Worm (Caenorhabditis elegans) whole organism, late embryonic: ENCODE results near the gene Y39G8C.2.

Experiments used
- C38D4.7 ChIP-seq: fragments of 200-800 bp; sonication (Bioruptor generic); optimal IDR thresholded peaks from 2 replicates; lab custom pipeline; 2018; ENCODE audit warnings: mild to moderate bottlenecking, missing genetic modification characterization, moderate library complexity, missing compliant biosample characterization
- F13H6.1 ChIP-seq: sonication (generic microtip); optimal IDR thresholded peaks from 2 replicates; lab custom pipeline; 2016; ENCODE audit warnings: missing genetic modification characterization, missing compliant biosample characterization
- K09A11.1 ChIP-seq: sonication (generic microtip); optimal IDR thresholded peaks from 2 replicates; lab custom pipeline; 2017; ENCODE audit warnings: antibody characterized with exemption, mild to moderate bottlenecking, missing genetic modification characterization, missing compliant biosample characterization; ENCODE audit not compliant: insufficient read depth
- T23F11.4 ChIP-seq: fragments of 200-800 bp; sonication (Bioruptor generic); optimal IDR thresholded peaks from 2 replicates; lab custom pipeline; 2018; ENCODE audit warnings: mild to moderate bottlenecking, missing genetic modification characterization, missing compliant biosample characterization
- ahr-1 ChIP-seq: sonication (generic microtip); optimal IDR thresholded peaks from 2 replicates; lab custom pipeline; 2016; ENCODE audit warnings: missing genetic modification characterization, missing compliant biosample characterization
- ceh-18 ChIP-seq: sonication (generic microtip); optimal IDR thresholded peaks from 2 replicates; lab custom pipeline; 2016; ENCODE audit warnings: missing genetic modification characterization, missing compliant biosample characterization
- ceh-24 ChIP-seq: sonication (generic microtip); optimal IDR thresholded peaks from 2 replicates; lab custom pipeline; 2016; ENCODE audit warnings: mild to moderate bottlenecking, missing genetic modification characterization, missing compliant biosample characterization
- ceh-31 ChIP-seq: sonication (generic microtip); optimal IDR thresholded peaks from 2 replicates; lab custom pipeline; 2016; ENCODE audit warnings: missing genetic modification characterization, missing compliant biosample characterization
- ceh-34 ChIP-seq: sonication (generic microtip); optimal IDR thresholded peaks from 2 replicates; lab custom pipeline; 2016; ENCODE audit warnings: mild to moderate bottlenecking, missing genetic modification characterization, missing compliant biosample characterization
- ceh-45 ChIP-seq: fragments of 200-800 bp; sonication (Bioruptor generic); IDR thresholded peaks from 2 replicates; pipeline ENCODE4 v1.3.6; 2022; ENCODE audit warnings: missing genetic modification reagents, missing genetic modification characterization, missing compliant biosample characterization
- ceh-48 ChIP-seq: sonication (generic microtip); optimal IDR thresholded peaks from 2 replicates; lab custom pipeline; 2016; ENCODE audit warnings: missing genetic modification characterization, inconsistent platforms, missing compliant biosample characterization
- ceh-6 ChIP-seq: fragments of 200-800 bp; sonication (Bioruptor generic); optimal IDR thresholded peaks from 2 replicates; lab custom pipeline; 2018; ENCODE audit warnings: mild to moderate bottlenecking, missing genetic modification characterization, missing compliant biosample characterization
- ceh-9 ChIP-seq: sonication (generic microtip); optimal IDR thresholded peaks from 2 replicates; lab custom pipeline; 2016; ENCODE audit warnings: mild to moderate bottlenecking, missing genetic modification characterization, inconsistent platforms, missing compliant biosample characterization
- elt-2 ChIP-seq: sonication (generic microtip); optimal IDR thresholded peaks from 2 replicates; lab custom pipeline; 2016; ENCODE audit warnings: missing genetic modification reagents, missing genetic modification characterization, missing compliant biosample characterization
- eyg-1 ChIP-seq: sonication (generic microtip); optimal IDR thresholded peaks from 2 replicates; lab custom pipeline; 2016; ENCODE audit warnings: missing genotype, missing genetic modification characterization, missing compliant biosample characterization
- fkh-10 ChIP-seq: fragments of 150-350 bp; optimal IDR thresholded peaks from 2 replicates; lab custom pipeline; 2014; ENCODE audit warnings: missing biosample characterization, missing genetic modification reagents, missing genetic modification characterization
- fkh-6 ChIP-seq: sonication (generic microtip); optimal IDR thresholded peaks from 2 replicates; lab custom pipeline; 2016; ENCODE audit warnings: missing genetic modification characterization, missing compliant biosample characterization
- gmeb-2 ChIP-seq: sonication (generic microtip); optimal IDR thresholded peaks from 2 replicates; lab custom pipeline; 2016; ENCODE audit warnings: missing genetic modification characterization, inconsistent platforms, missing compliant biosample characterization
- hlh-13 ChIP-seq: fragments of 200-800 bp; sonication (Bioruptor generic); optimal IDR thresholded peaks from 2 replicates; lab custom pipeline; 2018; ENCODE audit warnings: mild to moderate bottlenecking, missing genetic modification characterization, missing compliant biosample characterization
- hlh-30 ChIP-seq: sonication (generic microtip); optimal IDR thresholded peaks from 2 replicates; lab custom pipeline; 2017; ENCODE audit warnings: antibody characterized with exemption, missing genetic modification characterization, missing compliant biosample characterization; ENCODE audit not compliant: insufficient read depth
- hlh-8 ChIP-seq: sonication (generic microtip); optimal IDR thresholded peaks from 2 replicates; lab custom pipeline; 2016; ENCODE audit warnings: missing genotype, missing genetic modification characterization, missing compliant biosample characterization
- lin-11 ChIP-seq: fragments of 200-800 bp; sonication (Bioruptor generic); optimal IDR thresholded peaks from 2 replicates; lab custom pipeline; 2018; ENCODE audit warnings: mild to moderate bottlenecking, missing genetic modification characterization, missing compliant biosample characterization
- nfya-1 ChIP-seq: sonication (generic microtip); optimal IDR thresholded peaks from 2 replicates; lab custom pipeline; 2017; ENCODE audit warnings: missing genetic modification characterization, mild to moderate bottlenecking, missing compliant biosample characterization, antibody characterized with exemption, moderate library complexity
- nhr-11 ChIP-seq: fragments of 150-350 bp; optimal IDR thresholded peaks from 2 replicates; lab custom pipeline; 2014; ENCODE audit warnings: missing biosample characterization, missing genetic modification characterization
- nhr-232 ChIP-seq: sonication (generic microtip); optimal IDR thresholded peaks from 2 replicates; lab custom pipeline; 2016; ENCODE audit warnings: missing genetic modification characterization, missing compliant biosample characterization
- pag-3 ChIP-seq: sonication (generic microtip); optimal IDR thresholded peaks from 2 replicates; lab custom pipeline; 2016; ENCODE audit warnings: missing compliant biosample characterization, missing genetic modification characterization, borderline replicate concordance
- pat-9 ChIP-seq: fragments of 200-800 bp; sonication (Bioruptor generic); optimal IDR thresholded peaks from 2 replicates; lab custom pipeline; 2018; ENCODE audit warnings: mild to moderate bottlenecking, missing genetic modification characterization, moderate library complexity, missing compliant biosample characterization
- pqm-1 ChIP-seq: sonication (generic microtip); optimal IDR thresholded peaks from 2 replicates; lab custom pipeline; 2016; ENCODE audit warnings: missing genetic modification characterization, missing compliant biosample characterization
- ref-2 ChIP-seq: sonication (generic microtip); optimal IDR thresholded peaks from 2 replicates; lab custom pipeline; 2016; ENCODE audit warnings: missing genetic modification characterization, missing compliant biosample characterization
- rnt-1 ChIP-seq: sonication (generic microtip); optimal IDR thresholded peaks from 2 replicates; lab custom pipeline; 2016; ENCODE audit warnings: missing genetic modification characterization, missing compliant biosample characterization
- sdc-2 ChIP-seq: sonication (generic microtip); optimal IDR thresholded peaks from 2 replicates; lab custom pipeline; 2016; ENCODE audit warnings: missing genotype, missing genetic modification characterization, missing compliant biosample characterization
- syd-9 ChIP-seq: sonication (generic microtip); optimal IDR thresholded peaks from 2 replicates; lab custom pipeline; 2016; ENCODE audit warnings: mild to moderate bottlenecking, missing genetic modification characterization, moderate library complexity, missing compliant biosample characterization
- tbx-2 ChIP-seq: sonication (generic microtip); optimal IDR thresholded peaks from 2 replicates; lab custom pipeline; 2016; ENCODE audit warnings: missing genetic modification characterization, missing compliant biosample characterization
- tbx-7 ChIP-seq: sonication (generic microtip); optimal IDR thresholded peaks from 2 replicates; lab custom pipeline; 2016; ENCODE audit warnings: missing genotype, missing genetic modification characterization, missing compliant biosample characterization
- unc-42 ChIP-seq: sonication (generic microtip); optimal IDR thresholded peaks from 2 replicates; lab custom pipeline; 2016; ENCODE audit warnings: missing genotype, missing genetic modification characterization, missing compliant biosample characterization
- unc-55 ChIP-seq: sonication (generic microtip); optimal IDR thresholded peaks from 2 replicates; lab custom pipeline; 2017; ENCODE audit warnings: missing biosample characterization, missing genetic modification reagents, missing genetic modification characterization

Y39G8C.2 gene

DNA sequence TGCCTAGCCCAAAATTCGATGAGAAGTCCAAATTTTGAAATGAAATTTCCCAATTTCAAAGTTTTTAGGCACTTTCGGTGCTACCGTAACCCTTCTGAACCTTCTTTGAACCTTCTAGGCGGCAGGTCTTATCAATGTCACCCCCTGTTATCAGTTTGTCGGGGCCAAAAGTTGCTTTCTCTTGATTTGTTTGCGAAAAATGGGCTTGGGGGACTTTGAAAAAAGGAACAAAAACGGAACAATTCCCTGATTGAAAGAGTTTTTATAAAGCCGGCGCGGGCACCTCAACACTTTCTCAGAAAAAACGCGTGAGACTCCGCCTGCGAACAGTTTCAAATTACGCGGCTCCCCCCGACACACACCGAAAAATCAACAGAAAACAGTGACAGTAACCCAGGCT, 44.3 kb downstream of the Y39G8C.2 start:
- TF ChIP-seq elt-2 (tag; lab: Kevin White, UChicago) (peak; percentile 58), ceh-6 (no peak)
- TF ChIP-seq, all 69 proteins: peak for 1

DNA sequence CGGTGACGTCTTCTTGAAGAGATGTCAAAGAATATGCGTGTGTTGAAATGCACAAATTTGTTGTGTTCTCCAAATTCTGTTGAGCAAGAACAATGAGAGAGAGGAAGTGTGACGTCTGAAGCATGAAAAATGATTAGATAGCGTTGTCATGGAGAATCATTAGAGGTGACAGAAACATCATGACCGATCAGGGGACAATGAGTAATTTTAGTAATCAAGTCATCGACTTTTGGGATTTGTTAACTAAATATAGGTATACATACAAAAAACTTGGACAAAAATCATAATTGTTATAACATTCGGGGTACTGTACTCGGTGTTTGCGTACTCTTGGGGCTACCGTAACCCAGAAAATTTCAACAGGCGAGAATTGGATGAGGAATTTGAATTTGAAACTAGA, 45.2 kb downstream of the Y39G8C.2 start, which contains the start of gene daf-5:
Gene daf-5, minus strand, starts transcription at position 101 of the 400 bp plus-strand sequence.
- TF ChIP-seq ceh-9 (tag; lab: Kevin White, UChicago) = no peak
- no peak for TF ChIP-seq T23F11.4 (GFP tag; lab: Kevin White, UChicago)
- TF ChIP-seq ceh-6 = no peak
- TF ChIP-seq pat-9 (tag; lab: Kevin White, UChicago) = no peak
- no peak for TF ChIP-seq pag-3 (tag; lab: Kevin White, UChicago)
- TF ChIP-seq unc-42 (tag; lab: Kevin White, UChicago) = no peak
- TF ChIP-seq fkh-6 (tag; lab: Kevin White, UChicago) = no peak
- no peak for TF ChIP-seq eyg-1
- no peak for TF ChIP-seq tbx-7 (tag; lab: Kevin White, UChicago)
- no peak for TF ChIP-seq ceh-45 (GFP tag; lab: Robert Waterston, UW)
- no peak for TF ChIP-seq nhr-11 (tag; lab: Kevin White, UChicago)
- no peak for TF ChIP-seq hlh-30
- TF ChIP-seq ceh-48 (tag; lab: Kevin White, UChicago) = no peak
- no peak for TF ChIP-seq nfya-1 (tag; lab: Kevin White, UChicago)
- TF ChIP-seq lin-11 = no peak
- no peak for TF ChIP-seq pqm-1
- TF ChIP-seq elt-2 (tag; lab: Kevin White, UChicago) = no peak
- no peak for TF ChIP-seq ahr-1 (tag; lab: Kevin White, UChicago)

DNA sequence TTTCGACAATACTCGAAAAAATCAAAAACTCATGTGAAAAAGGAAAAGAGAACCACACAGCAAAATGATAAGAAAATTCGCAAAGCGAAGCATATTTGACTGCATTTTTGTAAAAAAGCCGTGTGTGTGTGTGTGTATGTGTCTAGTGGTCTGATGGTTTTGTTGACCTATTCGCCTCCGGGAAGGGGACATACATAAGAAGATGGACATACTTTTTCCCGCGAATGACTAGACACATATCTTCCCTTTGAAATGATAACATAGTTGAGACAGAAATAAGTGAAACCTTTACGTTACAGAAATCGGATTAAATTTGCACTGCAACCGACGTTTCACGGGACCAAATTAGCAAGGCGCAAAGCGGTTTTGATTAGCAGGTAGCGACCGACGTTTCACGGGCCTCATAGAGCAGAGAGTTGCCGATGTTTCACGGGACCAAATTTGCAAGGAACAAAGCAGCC, 45.9 kb downstream of the Y39G8C.2 start:
- TF ChIP-seq ceh-31 (no peak), sdc-2 (tag; lab: Kevin White, UChicago) (no peak), ceh-18 (tag; lab: Kevin White, UChicago) (no peak), ceh-34 (tag; lab: Kevin White, UChicago) (no peak), ceh-24 (tag; lab: Kevin White, UChicago) (no peak), fkh-10 (no peak), hlh-8 (tag; lab: Kevin White, UChicago) (no peak), tbx-2 (tag; lab: Kevin White, UChicago) (no peak), C38D4.7 (GFP tag; lab: Kevin White, UChicago) (no peak), gmeb-2 (tag; lab: Kevin White, UChicago) (no peak), K09A11.1 (tag; lab: Kevin White, UChicago) (no peak)

DNA sequence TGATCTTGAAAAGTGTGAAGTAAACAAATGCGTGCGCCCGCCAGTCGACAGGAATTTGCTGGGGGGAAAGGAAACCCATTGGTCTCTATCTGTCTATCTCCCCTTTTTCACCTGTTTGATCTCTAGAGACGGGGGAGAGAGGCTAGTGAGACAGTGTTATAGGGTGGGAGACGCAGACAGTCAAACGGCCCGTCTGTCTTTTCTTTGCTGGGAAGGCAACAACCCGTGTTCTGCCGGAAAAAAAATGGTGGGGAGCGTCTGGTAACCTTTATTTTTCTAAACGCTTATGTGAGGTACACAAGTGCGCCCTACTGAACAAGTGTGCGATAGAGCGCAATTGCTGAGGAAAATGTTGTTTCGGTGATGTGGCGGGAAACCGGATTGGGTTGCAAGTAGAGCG, 46.9 kb downstream of the Y39G8C.2 start:
- TF ChIP-seq rnt-1 (tag; lab: Kevin White, UChicago) (peak; percentile 41), hlh-13 (GFP tag; lab: Kevin White, UChicago) (no peak), ceh-6 (peak; percentile 24), nfya-1 (tag; lab: Kevin White, UChicago) (peak; percentile 58), sdc-2 (tag; lab: Kevin White, UChicago) (peak; percentile 34), ref-2 (peak; percentile 11), tbx-2 (tag; lab: Kevin White, UChicago) (peak; percentile 63), unc-55 (GFP tag; lab: Kevin White, UChicago) (peak; percentile 11), hlh-30 (peak; percentile 49), ceh-18 (tag; lab: Kevin White, UChicago) (peak; percentile 62), nhr-232 (tag; lab: Kevin White, UChicago) (no peak), syd-9 (no peak), T23F11.4 (GFP tag; lab: Kevin White, UChicago) (no peak), elt-2 (tag; lab: Kevin White, UChicago) (peak; percentile 24), ceh-31 (peak; percentile 24), F13H6.1 (tag; lab: Kevin White, UChicago) (peak; percentile 23)
